In the genomic region with DNA sequence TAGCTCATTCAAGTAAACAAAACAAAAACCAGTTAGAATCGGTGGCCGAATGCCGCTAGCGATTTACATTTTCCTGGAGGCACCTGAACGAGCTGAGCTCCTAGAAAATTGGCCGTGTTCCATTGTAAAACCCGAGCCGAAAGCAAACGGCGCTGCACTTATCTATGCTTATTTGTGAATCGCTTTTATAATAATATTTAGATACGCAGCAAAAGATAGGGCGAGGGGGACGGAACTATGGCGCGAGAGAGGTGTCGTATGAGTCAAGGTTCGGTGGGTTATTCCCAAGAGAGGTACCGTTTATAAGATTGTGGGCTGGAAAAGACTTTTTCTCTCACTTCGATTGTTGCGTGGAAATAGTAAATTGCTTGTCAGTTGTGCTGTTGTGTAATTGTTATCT, we compare ENCODE assay signal across 2 fruit fly cellular contexts.
A peak's percentile ranks its signal among the peaks of the same experiment; 100 is the strongest.
TF ChIP-seq lines count a peak whose summit lies in the region.

No protein-coding gene starts in this region.

- TF ChIP-seq CTCF in whole organism, embryonic (GFP tag; optimal IDR thresholded peaks at IDR 0.05; lab: Kevin White, UChicago), result no peak

TF ChIP-seq in whole organism, embryonic, 481 proteins besides CTCF, POLR2A, EP300 and RAD21 (continues in another document):
- no peak for TF ChIP-seq CG17186 (GFP tag; optimal IDR thresholded peaks at IDR 0.05; lab: Kevin White, UChicago)
- TF ChIP-seq CG1647 (GFP tag; optimal IDR thresholded peaks at IDR 0.05; lab: Kevin White, UChicago), result no peak
- TF ChIP-seq CG6175 (GFP tag; IDR thresholded peaks at IDR 0.05; lab: Robert Waterston, UW), result no peak
- no peak for TF ChIP-seq CG8290 (GFP tag; optimal IDR thresholded peaks at IDR 0.05; lab: Kevin White, UChicago)
- peak in 1 of 2 experiments; percentile 6 for TF ChIP-seq CG8290 (tag; optimal IDR thresholded peaks at IDR 0.05; lab: Kevin White, UChicago)
- peak; percentile 4 for TF ChIP-seq ATbp (GFP tag; optimal IDR thresholded peaks at IDR 0.05; lab: Kevin White, UChicago)
- TF ChIP-seq bigmax (GFP tag; optimal IDR thresholded peaks at IDR 0.05; lab: Kevin White, UChicago), result no peak
- no peak for TF ChIP-seq CG13624 (GFP tag; optimal IDR thresholded peaks at IDR 0.05; lab: Kevin White, UChicago)
- peak; percentile 2 for TF ChIP-seq CG1603 (tag; optimal IDR thresholded peaks at IDR 0.05; lab: Kevin White, UChicago)
- no peak for TF ChIP-seq NC2α (GFP tag; optimal IDR thresholded peaks at IDR 0.05; lab: Kevin White, UChicago)
- no peak for TF ChIP-seq Asciz (GFP tag; optimal IDR thresholded peaks at IDR 0.05; lab: Kevin White, UChicago)
- no peak for TF ChIP-seq CG7372 (GFP tag; IDR thresholded peaks at IDR 0.05; lab: Robert Waterston, UW)
- no peak for TF ChIP-seq Optix (GFP tag; IDR thresholded peaks at IDR 0.05; lab: Robert Waterston, UW)
- no peak for TF ChIP-seq CG13287 (GFP tag; IDR thresholded peaks at IDR 0.05; lab: Robert Waterston, UW; ENCODE audit: partially characterized antibody)
- TF ChIP-seq jing (GFP tag; optimal IDR thresholded peaks at IDR 0.05; lab: Kevin White, UChicago), result no peak
- no peak for TF ChIP-seq Dad (GFP tag; optimal IDR thresholded peaks at IDR 0.05; lab: Kevin White, UChicago)
- no peak for TF ChIP-seq bowl (GFP tag; IDR thresholded peaks at IDR 0.05; lab: Robert Waterston, UW)
- TF ChIP-seq danr (GFP tag; IDR thresholded peaks at IDR 0.05; lab: Robert Waterston, UW), result no peak
- no peak for TF ChIP-seq gsb-n (tag; optimal IDR thresholded peaks at IDR 0.05; lab: Kevin White, UChicago)
- TF ChIP-seq E2f2 (GFP tag; IDR thresholded peaks at IDR 0.05; lab: Robert Waterston, UW), result no peak
- TF ChIP-seq HLH3B (GFP tag; IDR thresholded peaks at IDR 0.05; lab: Robert Waterston, UW), result no peak
- TF ChIP-seq fd64A (GFP tag; optimal IDR thresholded peaks at IDR 0.05; lab: Kevin White, UChicago), result no peak
- peak; percentile 78 for TF ChIP-seq sug (tag; optimal IDR thresholded peaks at IDR 0.05; lab: Kevin White, UChicago)
- no peak for TF ChIP-seq inv (GFP tag; IDR thresholded peaks at IDR 0.05; lab: Robert Waterston, UW; ENCODE audit: partially characterized antibody)
- TF ChIP-seq C15 (GFP tag; IDR thresholded peaks at IDR 0.05; lab: Robert Waterston, UW), result no peak
- TF ChIP-seq grn (GFP tag; optimal IDR thresholded peaks at IDR 0.05; lab: Kevin White, UChicago), result peak; percentile 31
- peak; percentile 33 for TF ChIP-seq lab (GFP tag; optimal IDR thresholded peaks at IDR 0.05; lab: Kevin White, UChicago)
- no peak for TF ChIP-seq NFAT (GFP tag; IDR thresholded peaks at IDR 0.05; lab: Robert Waterston, UW)
- peak in 1 of 2 experiments; percentile 43 for TF ChIP-seq Pdp1 (GFP tag; optimal IDR thresholded peaks at IDR 0.05; lab: Kevin White, UChicago)
- TF ChIP-seq GATAe (GFP tag; conservative IDR thresholded peaks at IDR 0.05; lab: Robert Waterston, UW), result peak; percentile 51
- TF ChIP-seq crol (GFP tag; IDR thresholded peaks at IDR 0.05; lab: Robert Waterston, UW), result 0 out of 2 replicates have a peak, but pooled peaks have one; percentile 39
- TF ChIP-seq gcm (GFP tag; optimal IDR thresholded peaks at IDR 0.05; lab: Kevin White, UChicago), result no peak
- no peak for TF ChIP-seq CG10274 (GFP tag; optimal IDR thresholded peaks at IDR 0.05; lab: Kevin White, UChicago)
- TF ChIP-seq mirr (GFP tag; optimal IDR thresholded peaks at IDR 0.05; lab: Kevin White, UChicago), result peak; percentile 39
- no peak for TF ChIP-seq CG17328 (GFP tag; IDR thresholded peaks at IDR 0.05; lab: Robert Waterston, UW)
- peak; percentile 68 for TF ChIP-seq sens (GFP tag; lab: Kevin White, UChicago)
- TF ChIP-seq CrebB (tag; optimal IDR thresholded peaks at IDR 0.05; lab: Kevin White, UChicago), result no peak
- TF ChIP-seq exex (tag; optimal IDR thresholded peaks at IDR 0.05; lab: Kevin White, UChicago), result peak; percentile 61
- TF ChIP-seq CG7963 (GFP tag; IDR thresholded peaks at IDR 0.05; lab: Robert Waterston, UW; ENCODE audit: partially characterized antibody), result no peak
- TF ChIP-seq sd (tag; optimal IDR thresholded peaks at IDR 0.05; lab: Kevin White, UChicago), result no peak
- no peak for TF ChIP-seq maf-S (GFP tag; optimal IDR thresholded peaks at IDR 0.05; lab: Kevin White, UChicago)
- no peak for TF ChIP-seq eyg (GFP tag; optimal IDR thresholded peaks at IDR 0.05; lab: Kevin White, UChicago)
- no peak for TF ChIP-seq slou (GFP tag; optimal IDR thresholded peaks at IDR 0.05; lab: Kevin White, UChicago)
- TF ChIP-seq nerfin-1 (tag; optimal IDR thresholded peaks at IDR 0.05; lab: Kevin White, UChicago), result no peak
- TF ChIP-seq Sry-δ (GFP tag; optimal IDR thresholded peaks at IDR 0.05; lab: Kevin White, UChicago), result no peak

TF ChIP-seq in whole organism, prepupa, 60 proteins besides CTCF, POLR2A, EP300 and RAD21:
- TF ChIP-seq CG6808 (GFP tag; optimal IDR thresholded peaks at IDR 0.05; lab: Kevin White, UChicago) (no peak), CG7368 (GFP tag; optimal IDR thresholded peaks at IDR 0.05; lab: Kevin White, UChicago) (no peak), svp (GFP tag; lab: Kevin White, UChicago) (peak; percentile 45), CG16779 (tag; optimal IDR thresholded peaks at IDR 0.05; lab: Kevin White, UChicago) (no peak), CG10669 (GFP tag; optimal IDR thresholded peaks at IDR 0.05; lab: Kevin White, UChicago) (no peak), Eip78C (GFP tag; lab: Kevin White, UChicago) (peak; percentile 43), OdsH (GFP tag; optimal IDR thresholded peaks at IDR 0.05; lab: Kevin White, UChicago) (no peak), dsx (GFP tag; optimal IDR thresholded peaks at IDR 0.05; lab: Kevin White, UChicago; ENCODE audit: poor library complexity, severe bottlenecking) (no peak), fkh (GFP tag; optimal IDR thresholded peaks at IDR 0.05; lab: Kevin White, UChicago) (peak; percentile 65)
